Worm (Caenorhabditis elegans) whole organism, young adult: Measurements from ENCODE around the gene C50E3.11.

Experiments
- F52B5.7 ChIP-seq: sonication (generic microtip); optimal IDR thresholded peaks from 2 replicates; lab custom pipeline; 2016; ENCODE audit warnings: mild to moderate bottlenecking, missing genetic modification characterization, missing compliant biosample characterization
- K11D2.4 ChIP-seq: fragments of 200-800 bp; sonication (Bioruptor generic); IDR thresholded peaks from 2 replicates; pipeline ENCODE4 v1.3.6; 2022; ENCODE audit warnings: missing genetic modification reagents, missing genetic modification characterization, missing compliant biosample characterization
- Y95B8A.8 ChIP-seq: fragments of 200-800 bp; sonication (Bioruptor generic); IDR thresholded peaks from 2 replicates; pipeline ENCODE4 v1.3.6; 2022; ENCODE audit warnings: missing genetic modification reagents, missing genetic modification characterization, missing compliant biosample characterization
- athp-1 ChIP-seq: sonication (generic microtip); optimal IDR thresholded peaks from 2 replicates; lab custom pipeline; 2017; ENCODE audit warnings: mild to moderate bottlenecking, missing genetic modification characterization, missing compliant biosample characterization
- cebp-1 ChIP-seq, 2 experiments: fragments of 200-800 bp in 1 of 2; sonication (Bioruptor generic) in 1 of 2; sonication (generic microtip) in 1 of 2; IDR thresholded peaks in 1 of 2; optimal IDR thresholded peaks in 1 of 2; 2 replicates each; pipeline versions ENCODE4 v1.3.6 to Lab custom; 2017 to 2022; ENCODE audit warnings: missing compliant biosample characterization in 2 of 2, missing genetic modification characterization in 2 of 2, mild to moderate bottlenecking in 1 of 2, missing genetic modification reagents in 1 of 2, moderate library complexity in 1 of 2
- ceh-91 ChIP-seq: fragments of 200-800 bp; sonication (Bioruptor generic); IDR thresholded peaks from 2 replicates; pipeline ENCODE4 v1.3.6; 2022; ENCODE audit warnings: missing genetic modification reagents, missing genetic modification characterization, missing compliant biosample characterization
- die-1 ChIP-seq: sonication (generic microtip); optimal IDR thresholded peaks from 2 replicates; lab custom pipeline; 2016; ENCODE audit warnings: missing genotype, mild to moderate bottlenecking, missing genetic modification characterization, missing compliant biosample characterization
- dpff-1 ChIP-seq: sonication (generic microtip); optimal IDR thresholded peaks from 2 replicates; lab custom pipeline; 2017; ENCODE audit warnings: mild to moderate bottlenecking, missing genetic modification characterization, missing compliant biosample characterization
- egl-18 ChIP-seq: fragments of 200-800 bp; sonication (Bioruptor generic); IDR thresholded peaks from 2 replicates; pipeline ENCODE4 v1.3.6; 2022; ENCODE audit warnings: missing genetic modification reagents, missing genetic modification characterization, missing compliant biosample characterization
- ets-4 ChIP-seq: fragments of 200-800 bp; sonication (Bioruptor generic); optimal IDR thresholded peaks from 2 replicates; lab custom pipeline; 2018; ENCODE audit warnings: mild to moderate bottlenecking, missing genetic modification characterization, missing compliant biosample characterization
- hmg-20 ChIP-seq: fragments of 200-800 bp; sonication (Bioruptor generic); IDR thresholded peaks from 2 replicates; pipeline ENCODE4 v1.3.6; 2022; ENCODE audit warnings: missing genetic modification reagents, missing genetic modification characterization, missing compliant biosample characterization
- lag-1 ChIP-seq: fragments of 200-800 bp; sonication (Bioruptor generic); IDR thresholded peaks from 2 replicates; pipeline ENCODE4 v1.3.6; 2022; ENCODE audit warnings: missing genetic modification reagents, missing genetic modification characterization, missing compliant biosample characterization
- lsl-1 ChIP-seq: fragments of 200-800 bp; sonication (Bioruptor generic); optimal IDR thresholded peaks from 2 replicates; lab custom pipeline; 2018; ENCODE audit warnings: mild to moderate bottlenecking, missing genetic modification characterization, moderate library complexity, missing compliant biosample characterization
- madf-10 ChIP-seq: sonication (generic microtip); optimal IDR thresholded peaks from 2 replicates; lab custom pipeline; 2016; ENCODE audit warnings: mild to moderate bottlenecking, missing genetic modification characterization, missing compliant biosample characterization
- madf-6 ChIP-seq: fragments of 200-800 bp; sonication (Bioruptor generic); IDR thresholded peaks from 2 replicates; pipeline ENCODE4 v1.3.6; 2022; ENCODE audit warnings: missing genetic modification reagents, missing genetic modification characterization, missing compliant biosample characterization
- mel-28 ChIP-seq: sonication (generic microtip); optimal IDR thresholded peaks from 2 replicates; lab custom pipeline; 2016; ENCODE audit warnings: borderline replicate concordance, mild to moderate bottlenecking, missing genetic modification characterization, missing compliant biosample characterization
- nhr-27 ChIP-seq: fragments of 200-800 bp; sonication (Bioruptor generic); optimal IDR thresholded peaks from 2 replicates; lab custom pipeline; 2018; ENCODE audit warnings: mild to moderate bottlenecking, missing genetic modification characterization, moderate library complexity, missing compliant biosample characterization
- nhr-90 ChIP-seq: sonication (generic microtip); optimal IDR thresholded peaks from 2 replicates; lab custom pipeline; 2016; ENCODE audit warnings: missing genotype, mild to moderate bottlenecking, missing genetic modification characterization, missing compliant biosample characterization
- rcor-1 ChIP-seq: fragments of 200-800 bp; sonication (Bioruptor generic); IDR thresholded peaks from 2 replicates; pipeline ENCODE4 v1.3.6; 2022; ENCODE audit warnings: missing genetic modification reagents, missing genetic modification characterization, missing compliant biosample characterization
- rec-8 ChIP-seq, 2 experiments: sonication (generic microtip); optimal IDR thresholded peaks; 2 replicates each; lab custom pipeline; 2016; ENCODE audit warnings: mild to moderate bottlenecking in 2 of 2, missing genetic modification characterization in 2 of 2, missing genetic modification reagents in 2 of 2, missing genotype in 2 of 2, missing biosample characterization in 1 of 2, missing compliant biosample characterization in 1 of 2, moderate library complexity in 1 of 2
- sptf-2 ChIP-seq: fragments of 200-800 bp; sonication (Bioruptor generic); optimal IDR thresholded peaks from 2 replicates; lab custom pipeline; 2018; ENCODE audit warnings: mild to moderate bottlenecking, missing genetic modification characterization, missing compliant biosample characterization
- unc-130 ChIP-seq: sonication (generic microtip); optimal IDR thresholded peaks from 2 replicates; lab custom pipeline; 2016; ENCODE audit warnings: missing genetic modification reagents, missing genetic modification characterization, missing compliant biosample characterization
- unc-62 ChIP-seq: fragments of 150-350 bp; optimal IDR thresholded peaks from 2 replicates; lab custom pipeline; 2014; ENCODE audit warnings: missing biosample characterization, missing genetic modification reagents, missing genetic modification characterization
- ztf-3 ChIP-seq: fragments of 200-800 bp; sonication (Bioruptor generic); optimal IDR thresholded peaks from 2 replicates; lab custom pipeline; 2018; ENCODE audit warnings: mild to moderate bottlenecking, missing genetic modification characterization, missing compliant biosample characterization

Gene C50E3.11

ce11 chrV:7558693-7559092, 44.6 kb downstream of the C50E3.11 start, which contains the start of gene ets-7:
ets-7 (minus strand) TSS chrV:7558793.
- TF ChIP-seq unc-62 (GFP tag; lab: Kevin White, UChicago) (no peak), lag-1 (GFP tag; lab: Robert Waterston, UW) (no peak), ztf-3 (GFP tag; lab: Kevin White, UChicago) (no peak)

ce11 chrV:7555875-7556274, 47.4 kb downstream of the C50E3.11 start:
- TF ChIP-seq dpff-1 (tag; lab: Kevin White, UChicago) (no peak), ceh-91 (GFP tag; lab: Robert Waterston, UW) (no peak), madf-10 (tag; lab: Kevin White, UChicago) (no peak), K11D2.4 (GFP tag; lab: Robert Waterston, UW) (no peak), rcor-1 (GFP tag; lab: Robert Waterston, UW) (no peak), rec-8 (tag; optimal IDR thresholded peaks at IDR 0.05; lab: Kevin White, UChicago) (no peak), Y95B8A.8 (GFP tag; lab: Robert Waterston, UW) (no peak), egl-18 (GFP tag; lab: Robert Waterston, UW) (no peak)

DNA sequence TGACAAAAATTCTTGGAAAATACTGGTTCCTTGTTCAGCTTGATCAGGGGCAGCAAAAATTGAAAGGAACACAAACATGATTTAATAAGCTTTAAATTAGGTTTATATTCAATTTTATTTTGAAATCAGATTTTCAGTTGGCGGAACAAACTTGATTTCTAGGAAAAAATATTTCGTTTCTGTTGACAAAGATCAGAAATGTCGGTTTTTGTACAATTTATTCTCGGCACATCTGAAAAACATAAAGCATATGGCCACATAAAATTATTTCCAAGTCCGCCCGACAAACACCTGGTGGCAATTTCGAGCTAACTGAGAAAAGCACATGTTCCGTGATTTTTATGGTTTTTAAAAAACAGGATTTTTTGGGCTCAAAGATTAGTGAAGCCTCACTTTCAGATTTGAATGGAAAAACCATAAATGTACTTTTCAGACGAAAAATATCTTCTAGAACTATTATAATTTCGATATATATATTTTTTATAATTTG, 49.4 kb downstream of the C50E3.11 start, which contains the start of gene ttr-10:
ttr-10 (minus strand) TSS at position 51 of the 490 bp plus-strand sequence.
- TF ChIP-seq mel-28 (tag; lab: Kevin White, UChicago) (no peak), madf-6 (GFP tag; lab: Robert Waterston, UW) (no peak), F52B5.7 (no peak), lsl-1 (GFP tag; lab: Kevin White, UChicago) (no peak), nhr-27 (no peak), die-1 (no peak), athp-1 (no peak), sptf-2 (GFP tag; lab: Kevin White, UChicago) (no peak), nhr-90 (tag; lab: Kevin White, UChicago) (no peak), unc-130 (GFP tag; lab: Kevin White, UChicago) (no peak), cebp-1 (GFP tag; IDR thresholded peaks at IDR 0.05; lab: Robert Waterston, UW) (no peak), cebp-1 (tag; optimal IDR thresholded peaks at IDR 0.05; lab: Kevin White, UChicago) (no peak), hmg-20 (GFP tag; lab: Robert Waterston, UW) (no peak), ets-4 (GFP tag; lab: Kevin White, UChicago) (no peak), rcor-1 (GFP tag; lab: Robert Waterston, UW) (no peak)
